Fruit fly (Drosophila melanogaster): ENCODE results near the gene Edem1.
A peak's percentile ranks its signal among the peaks of the same experiment; 100 is the strongest.

Gene Edem1

dm6 chrX:1908757-1909156 is at the start of gene Edem1, which contains the start of gene Rbcn-3B (continued):
- TF ChIP-seq chif (GFP tag; optimal IDR thresholded peaks at IDR 0.05) (no peak), CG17186 (GFP tag; optimal IDR thresholded peaks at IDR 0.05) (no peak), dmrt11E (tag; optimal IDR thresholded peaks at IDR 0.05) (no peak), CG10209 (GFP tag; optimal IDR thresholded peaks at IDR 0.05) (no peak), CG1602 (GFP tag; optimal IDR thresholded peaks at IDR 0.05) (no peak), E2f1 (GFP tag; IDR thresholded peaks at IDR 0.05) (no peak), Optix (GFP tag; IDR thresholded peaks at IDR 0.05) (no peak), hbn (GFP tag; IDR thresholded peaks at IDR 0.05; ENCODE audit: partially characterized antibody) (peak; percentile 43), CG2712 (tag; optimal IDR thresholded peaks at IDR 0.05) (no peak), CG6254 (GFP tag; optimal IDR thresholded peaks at IDR 0.05) (no peak), tx (GFP tag; optimal IDR thresholded peaks at IDR 0.05) (no peak), CG2116 (GFP tag; optimal IDR thresholded peaks at IDR 0.05) (peak; percentile 61), Fer1 (GFP tag; optimal IDR thresholded peaks at IDR 0.05) (peak; percentile 34), dpn (GFP tag; optimal IDR thresholded peaks at IDR 0.05) (no peak), Lim3 (GFP tag; IDR thresholded peaks at IDR 0.05) (no peak), scrt (GFP tag; optimal IDR thresholded peaks at IDR 0.05) (no peak), eyg (GFP tag; optimal IDR thresholded peaks at IDR 0.05) (no peak), otp (GFP tag; IDR thresholded peaks at IDR 0.05) (no peak), ab (GFP tag; optimal IDR thresholded peaks at IDR 0.05) (no peak), tgo (GFP tag; IDR thresholded peaks at IDR 0.05) (no peak), lbe (GFP tag; optimal IDR thresholded peaks at IDR 0.05) (peak; percentile 12), usp (GFP tag; optimal IDR thresholded peaks at IDR 0.05) (no peak), tin (GFP tag; optimal IDR thresholded peaks at IDR 0.05) (no peak), CG34422 (GFP tag; IDR thresholded peaks at IDR 0.05) (no peak), D19A (tag; optimal IDR thresholded peaks at IDR 0.05) (no peak), CG4617 (GFP tag; optimal IDR thresholded peaks at IDR 0.05; ENCODE audit: borderline replicate concordance) (peak; percentile 33), ato (GFP tag; IDR thresholded peaks at IDR 0.05; ENCODE audit: partially characterized antibody) (no peak), dati (GFP tag; IDR thresholded peaks at IDR 0.05) (no peak), Tbp (GFP tag; optimal IDR thresholded peaks at IDR 0.05) (no peak), YL-1 (GFP tag; optimal IDR thresholded peaks at IDR 0.05) (peak; percentile 41), Sox102F (GFP tag; optimal IDR thresholded peaks at IDR 0.05) (no peak), Ets97D (GFP tag; optimal IDR thresholded peaks at IDR 0.05) (no peak), CG2129 (GFP tag; IDR thresholded peaks at IDR 0.05; ENCODE audit: partially characterized antibody) (0 out of 2 replicates have a peak, but pooled peaks have one; percentile 23), sug (tag; optimal IDR thresholded peaks at IDR 0.05) (no peak), knrl (GFP tag; IDR thresholded peaks at IDR 0.05; ENCODE audit: partially characterized antibody) (peak; percentile 49; the same call in 2 of the 3 replicates), ttk (GFP tag; IDR thresholded peaks at IDR 0.05) (no peak), H2.0 (GFP tag; IDR thresholded peaks at IDR 0.05) (no peak), CG31388 (GFP tag; optimal IDR thresholded peaks at IDR 0.05) (no peak), CG12071 (GFP tag; optimal IDR thresholded peaks at IDR 0.05) (no peak), CG16779 (GFP tag; IDR thresholded peaks at IDR 0.05) (no peak), CG9609 (GFP tag; optimal IDR thresholded peaks at IDR 0.05) (no peak), CG5953 (GFP tag; IDR thresholded peaks at IDR 0.05) (no peak), Dip3 (GFP tag; optimal IDR thresholded peaks at IDR 0.05) (no peak), Bteb2 (GFP tag; optimal IDR thresholded peaks at IDR 0.05) (no peak), Mes4 (GFP tag; optimal IDR thresholded peaks at IDR 0.05) (no peak), ara (GFP tag; IDR thresholded peaks at IDR 0.05) (no peak), CG2202 (tag; optimal IDR thresholded peaks at IDR 0.05) (no peak), CG10321 (GFP tag; IDR thresholded peaks at IDR 0.05) (no peak), CkIIα-i1 (GFP tag; IDR thresholded peaks at IDR 0.05) (no peak), MBD-R2 (GFP tag; IDR thresholded peaks at IDR 0.05) (peak; percentile 46), bsh (GFP tag; optimal IDR thresholded peaks at IDR 0.05) (peak in 1 of 2 experiments; percentile 62), Nf-YA (GFP tag; IDR thresholded peaks at IDR 0.05) (no peak)
